Fruit fly (Drosophila melanogaster) whole organism: Measurements from ENCODE around the gene RhoGAP100F.

ENCODE experiments used
- CG8478 ChIP-seq: fragments of >200 bp; optimal IDR thresholded peaks from 2 replicates; lab custom pipeline; 2018; ENCODE audit warnings: inconsistent platforms
- Dll ChIP-seq: fragments of >200 bp; optimal IDR thresholded peaks from 2 replicates; lab custom pipeline; 2017
- EcR ChIP-seq, 2 experiments: fragments of >200 bp; optimal IDR thresholded peaks; 2 replicates each; lab custom pipeline; 2017; ENCODE audit warnings: missing biosample characterization in 2 of 2, missing genetic modification characterization in 2 of 2, missing genetic modification reagents in 2 of 2
- pan ChIP-seq: fragments of >200 bp; optimal IDR thresholded peaks from 2 replicates; lab custom pipeline; 2017
- psq ChIP-seq: fragments of >200 bp; optimal IDR thresholded peaks from 2 replicates; lab custom pipeline; 2017
- usp ChIP-seq: fragments of >200 bp; optimal IDR thresholded peaks from 2 replicates; lab custom pipeline; 2017; ENCODE audit warnings: missing biosample characterization, missing genetic modification characterization, mixed read lengths

Gene RhoGAP100F

dm6 chr3R:31794457-31794856 lies 18.0 kb upstream of the RhoGAP100F start:
- TF ChIP-seq CG8478 (lab: Kevin White, UChicago), result no peak
- no peak for TF ChIP-seq pan (lab: Kevin White, UChicago)
- TF ChIP-seq usp (GFP tag; lab: Kevin White, UChicago), result no peak
- TF ChIP-seq psq, result no peak
- no peak for TF ChIP-seq EcR (GFP tag; optimal IDR thresholded peaks at IDR 0.05; lab: Kevin White, UChicago)
- TF ChIP-seq Dll (lab: Kevin White, UChicago), result no peak

dm6 chr3R:31800663-31801062 lies 11.7 kb upstream of the RhoGAP100F start, which contains the start of gene Ir100a:
Gene Ir100a (plus strand): TSS chr3R:31800963.
- TF ChIP-seq pan (lab: Kevin White, UChicago), result no peak
- TF ChIP-seq usp (GFP tag; lab: Kevin White, UChicago), result no peak
- no peak for TF ChIP-seq EcR (GFP tag; optimal IDR thresholded peaks at IDR 0.05; lab: Kevin White, UChicago)
- no peak for TF ChIP-seq CG8478 (lab: Kevin White, UChicago)
- TF ChIP-seq Dll (lab: Kevin White, UChicago), result no peak
- no peak for TF ChIP-seq psq

dm6 chr3R:31805228-31805738 lies 7.1 kb upstream of the RhoGAP100F start, which contains the start of the genes CG42233 and CG1971:
Gene CG42233 (minus strand): TSS chr3R:31805278.
Gene CG1971 (plus strand): TSS chr3R:31805468.
- TF ChIP-seq usp (GFP tag; lab: Kevin White, UChicago) (no peak), Dll (lab: Kevin White, UChicago) (no peak), psq (no peak), pan (lab: Kevin White, UChicago) (no peak), EcR (GFP tag; optimal IDR thresholded peaks at IDR 0.05; lab: Kevin White, UChicago) (no peak), CG8478 (lab: Kevin White, UChicago) (no peak)

dm6 chr3R:31808571-31808970 lies 3.8 kb upstream of the RhoGAP100F start:
- TF ChIP-seq usp (GFP tag; lab: Kevin White, UChicago) (no peak), CG8478 (lab: Kevin White, UChicago) (no peak), EcR (GFP tag; optimal IDR thresholded peaks at IDR 0.05; lab: Kevin White, UChicago) (no peak), pan (lab: Kevin White, UChicago) (no peak), Dll (lab: Kevin White, UChicago) (no peak), psq (no peak)

- TF ChIP-seq psq (no peak), Dll (lab: Kevin White, UChicago) (peak; percentile 9)
These were observed 2.8 kb upstream of the RhoGAP100F start for dm6 chr3R:31809622-31810021.

dm6 chr3R:31810073-31810530 lies 2.3 kb upstream of the RhoGAP100F start, which contains the start of gene Rift:
Gene Rift (minus strand): TSS chr3R:31810186.
- TF ChIP-seq Dll (lab: Kevin White, UChicago) (no peak), psq (no peak), EcR (GFP tag; optimal IDR thresholded peaks at IDR 0.05; lab: Kevin White, UChicago) (no peak), pan (lab: Kevin White, UChicago) (no peak), CG8478 (lab: Kevin White, UChicago) (no peak), usp (GFP tag; lab: Kevin White, UChicago) (no peak)

- no peak for TF ChIP-seq Dll (lab: Kevin White, UChicago)
- no peak for TF ChIP-seq psq
- no peak for TF ChIP-seq CG8478 (lab: Kevin White, UChicago)
- no peak for TF ChIP-seq EcR (GFP tag; optimal IDR thresholded peaks at IDR 0.05; lab: Kevin White, UChicago)
These were observed 528 bp downstream of the RhoGAP100F start for dm6 chr3R:31812976-31813298.

dm6 chr3R:31822462-31822861 lies 10.1 kb downstream of the RhoGAP100F start:
- TF ChIP-seq EcR (GFP tag; optimal IDR thresholded peaks at IDR 0.05; lab: Kevin White, UChicago) (no peak), psq (no peak), pan (lab: Kevin White, UChicago) (no peak), Dll (lab: Kevin White, UChicago) (no peak), CG8478 (lab: Kevin White, UChicago) (no peak), usp (GFP tag; lab: Kevin White, UChicago) (no peak)

dm6 chr3R:31824200-31824599 lies 11.8 kb downstream of the RhoGAP100F start:
- no peak for TF ChIP-seq EcR (GFP tag; optimal IDR thresholded peaks at IDR 0.05; lab: Kevin White, UChicago)
- TF ChIP-seq CG8478 (lab: Kevin White, UChicago), result no peak
- TF ChIP-seq Dll (lab: Kevin White, UChicago), result no peak
- TF ChIP-seq usp (GFP tag; lab: Kevin White, UChicago), result no peak
- no peak for TF ChIP-seq psq
- no peak for TF ChIP-seq pan (lab: Kevin White, UChicago)

- no peak for TF ChIP-seq psq
These were observed 13.2 kb downstream of the RhoGAP100F start for dm6 chr3R:31825571-31826068.

dm6 chr3R:31826422-31826821 lies 14.0 kb downstream of the RhoGAP100F start:
- TF ChIP-seq psq (no peak), Dll (lab: Kevin White, UChicago) (no peak), CG8478 (lab: Kevin White, UChicago) (no peak), pan (lab: Kevin White, UChicago) (no peak), usp (GFP tag; lab: Kevin White, UChicago) (no peak), EcR (GFP tag; optimal IDR thresholded peaks at IDR 0.05; lab: Kevin White, UChicago) (no peak)

- no peak for TF ChIP-seq psq
- TF ChIP-seq pan (lab: Kevin White, UChicago), result no peak
- TF ChIP-seq CG8478 (lab: Kevin White, UChicago), result no peak
- no peak for TF ChIP-seq EcR (GFP tag; optimal IDR thresholded peaks at IDR 0.05; lab: Kevin White, UChicago)
- no peak for TF ChIP-seq usp (GFP tag; lab: Kevin White, UChicago)
- no peak for TF ChIP-seq Dll (lab: Kevin White, UChicago)
These were observed 39.8 kb downstream of the RhoGAP100F start for dm6 chr3R:31852185-31852584.
